Worm (Caenorhabditis elegans) whole organism, L4/young adult: ENCODE measurements around the gene pmp-4.

Experiments used
- W03F9.2 ChIP-seq: fragments of 150-350 bp; optimal IDR thresholded peaks from 2 replicates; lab custom pipeline; 2014; ENCODE audit warnings: missing biosample characterization, missing genetic modification characterization
- him-1 ChIP-seq: sonication (generic microtip); optimal IDR thresholded peaks from 2 replicates; lab custom pipeline; 2016; ENCODE audit warnings: missing genotype, missing genetic modification reagents, missing genetic modification characterization, missing compliant biosample characterization

- no peak for TF ChIP-seq W03F9.2 (tag; lab: Kevin White, UChicago)
- no peak for TF ChIP-seq him-1 (tag; lab: Kevin White, UChicago)
These were observed 31.6 kb upstream of the pmp-4 start, which contains the start of gene C06A12.8 for ce11 chrIV:17437038-17437437.
